Worm (Caenorhabditis elegans) whole organism, L1 larva: ENCODE data around the gene ecps-1.
A peak's percentile ranks its signal among the peaks of the same experiment; 100 is the strongest.

Experiments
- C04F5.9 ChIP-seq: sonication (generic microtip); optimal IDR thresholded peaks from 2 replicates; lab custom pipeline; 2016; ENCODE audit warnings: missing genetic modification characterization, missing compliant biosample characterization
- C16A3.4 ChIP-seq: fragments of 150-350 bp; optimal IDR thresholded peaks from 2 replicates; lab custom pipeline; 2014; ENCODE audit warnings: missing biosample characterization, missing genetic modification characterization
- F16B12.6 ChIP-seq: fragments of 150-350 bp; optimal IDR thresholded peaks from 2 replicates; lab custom pipeline; 2014; ENCODE audit warnings: missing biosample characterization, missing genetic modification characterization
- aha-1 ChIP-seq: fragments of 150-350 bp; optimal IDR thresholded peaks from 2 replicates; lab custom pipeline; 2014; ENCODE audit warnings: missing biosample characterization, missing genetic modification characterization
- efl-3 ChIP-seq: fragments of 200-800 bp; sonication (Bioruptor generic); optimal IDR thresholded peaks from 2 replicates; lab custom pipeline; 2018; ENCODE audit warnings: mild to moderate bottlenecking, missing genetic modification characterization, missing compliant biosample characterization
- egl-13 ChIP-seq: sonication (generic microtip); optimal IDR thresholded peaks from 2 replicates; lab custom pipeline; 2016; ENCODE audit warnings: missing genotype, missing genetic modification reagents, missing genetic modification characterization, missing compliant biosample characterization
- elt-3 ChIP-seq, 6 experiments: fragments of 150-350 bp in 1 of 6; sonication (generic microtip); optimal IDR thresholded peaks; 2 replicates each; lab custom pipeline; 2017 to 2018; ENCODE audit warnings: missing biosample characterization in 6 of 6, missing genetic modification characterization in 6 of 6, inconsistent platforms in 1 of 6
- ets-5 ChIP-seq: fragments of 200-800 bp; sonication (Bioruptor generic); IDR thresholded peaks from 2 replicates; pipeline ENCODE4 v1.3.6; 2022; ENCODE audit warnings: missing genetic modification characterization, missing compliant biosample characterization
- grh-1 ChIP-seq: fragments of 200-800 bp; sonication (Bioruptor generic); IDR thresholded peaks from 2 replicates; pipeline ENCODE4 v1.3.6; 2022; ENCODE audit warnings: missing genetic modification reagents, missing genetic modification characterization, missing compliant biosample characterization
- hlh-17 ChIP-seq: fragments of 200-800 bp; sonication (Bioruptor generic); optimal IDR thresholded peaks from 2 replicates; lab custom pipeline; 2018; ENCODE audit warnings: missing genetic modification characterization, mild to moderate bottlenecking, missing compliant biosample characterization, moderate library complexity, borderline replicate concordance
- hlh-4 ChIP-seq: sonication (generic microtip); optimal IDR thresholded peaks from 2 replicates; lab custom pipeline; 2016; ENCODE audit warnings: mild to moderate bottlenecking, missing genetic modification characterization, missing compliant biosample characterization
- irx-1 ChIP-seq: sonication (generic microtip); optimal IDR thresholded peaks from 2 replicates; lab custom pipeline; 2016; ENCODE audit warnings: missing genetic modification characterization, missing compliant biosample characterization
- isw-1 ChIP-seq: fragments of 200-800 bp; sonication (Bioruptor generic); IDR thresholded peaks from 2 replicates; pipeline ENCODE4 v1.3.6; 2022; ENCODE audit warnings: missing genetic modification characterization, missing compliant biosample characterization
- lin-14 ChIP-seq: fragments of 200-800 bp; sonication (Bioruptor generic); optimal IDR thresholded peaks from 2 replicates; lab custom pipeline; 2018; ENCODE audit warnings: mild to moderate bottlenecking, missing genetic modification characterization, moderate library complexity, missing compliant biosample characterization
- lin-15B ChIP-seq: fragments of 150-350 bp; sonication (generic microtip); optimal IDR thresholded peaks from 3 replicates; lab custom pipeline; 2014; ENCODE audit warnings: missing biosample characterization, missing genetic modification characterization
- lin-39 ChIP-seq: fragments of 150-350 bp; optimal IDR thresholded peaks from 2 replicates; lab custom pipeline; 2014; ENCODE audit warnings: missing biosample characterization, missing genetic modification reagents, missing genetic modification characterization
- lir-3 ChIP-seq: sonication (generic microtip); optimal IDR thresholded peaks from 2 replicates; lab custom pipeline; 2016; ENCODE audit warnings: mild to moderate bottlenecking, missing genetic modification characterization, moderate library complexity, missing compliant biosample characterization; ENCODE audit not compliant: poor library complexity
- lsy-2 ChIP-seq, 2 experiments: fragments of 150-350 bp; optimal IDR thresholded peaks; 2 replicates each; lab custom pipeline; 2014; ENCODE audit warnings: missing biosample characterization in 2 of 2, missing genetic modification characterization in 2 of 2
- mdl-1 ChIP-seq, 2 experiments: fragments of 150-350 bp; optimal IDR thresholded peaks; 2 replicates each; lab custom pipeline; 2014 to 2017; ENCODE audit warnings: missing biosample characterization in 2 of 2, missing genetic modification characterization in 2 of 2, inconsistent platforms in 1 of 2
- mef-2 ChIP-seq: fragments of 150-350 bp; optimal IDR thresholded peaks from 2 replicates; lab custom pipeline; 2014; ENCODE audit warnings: missing biosample characterization, missing genetic modification characterization
- mep-1 ChIP-seq: fragments of 150-350 bp; optimal IDR thresholded peaks from 2 replicates; lab custom pipeline; 2014; ENCODE audit warnings: missing biosample characterization, missing genetic modification characterization
- nhr-11 ChIP-seq: fragments of 150-350 bp; optimal IDR thresholded peaks from 2 replicates; lab custom pipeline; 2014; ENCODE audit warnings: missing biosample characterization, missing genetic modification characterization
- nhr-12 ChIP-seq: sonication (generic microtip); optimal IDR thresholded peaks from 2 replicates; lab custom pipeline; 2017; ENCODE audit warnings: missing biosample characterization, missing genetic modification characterization
- nhr-19 ChIP-seq: fragments of 200-800 bp; sonication (Bioruptor generic); conservative IDR thresholded peaks from 2 replicates; pipeline ENCODE4 v1.3.6; 2022; ENCODE audit warnings: missing genetic modification characterization, missing compliant biosample characterization
- nhr-237 ChIP-seq: fragments of 150-350 bp; optimal IDR thresholded peaks from 2 replicates; lab custom pipeline; 2014; ENCODE audit warnings: missing biosample characterization, missing genetic modification characterization
- nhr-28 ChIP-seq: fragments of 150-350 bp; optimal IDR thresholded peaks from 2 replicates; lab custom pipeline; 2014; ENCODE audit warnings: missing biosample characterization, missing genetic modification characterization
- nhr-71 ChIP-seq: sonication (generic microtip); optimal IDR thresholded peaks from 2 replicates; lab custom pipeline; 2016; ENCODE audit warnings: mild to moderate bottlenecking, missing genetic modification characterization, moderate library complexity, missing compliant biosample characterization
- nhr-77 ChIP-seq: fragments of 150-350 bp; optimal IDR thresholded peaks from 2 replicates; lab custom pipeline; 2014; ENCODE audit warnings: missing biosample characterization, missing genetic modification characterization
- nhr-85 ChIP-seq: sonication (generic microtip); peaks from one replicate; lab custom pipeline; 2016; ENCODE audit warnings: missing genetic modification characterization, inconsistent platforms, missing compliant biosample characterization
- nhr-90 ChIP-seq: sonication (generic microtip); optimal IDR thresholded peaks from 2 replicates; lab custom pipeline; 2016; ENCODE audit warnings: mild to moderate bottlenecking, missing genetic modification characterization, missing compliant biosample characterization; ENCODE audit not compliant: poor library complexity
- pax-3 ChIP-seq: fragments of 200-800 bp; sonication (Bioruptor generic); optimal IDR thresholded peaks from 2 replicates; lab custom pipeline; 2018; ENCODE audit warnings: mild to moderate bottlenecking, missing genetic modification characterization, moderate library complexity, missing compliant biosample characterization
- pqm-1 ChIP-seq: sonication (generic microtip); optimal IDR thresholded peaks from 3 replicates; lab custom pipeline; 2017; ENCODE audit warnings: missing biosample characterization, missing genetic modification characterization
- skn-1 ChIP-seq: fragments of 150-350 bp; optimal IDR thresholded peaks from 2 replicates; lab custom pipeline; 2014; ENCODE audit warnings: missing biosample characterization, missing genetic modification characterization
- snpc-4 ChIP-seq: fragments of 150-350 bp; optimal IDR thresholded peaks from 2 replicates; lab custom pipeline; 2014; ENCODE audit warnings: missing biosample characterization, missing genetic modification characterization
- snu-23 ChIP-seq: sonication (generic microtip); optimal IDR thresholded peaks from 2 replicates; lab custom pipeline; 2016; ENCODE audit warnings: missing genetic modification characterization, missing compliant biosample characterization
- sptf-1 ChIP-seq: fragments of 150-350 bp; optimal IDR thresholded peaks from 2 replicates; lab custom pipeline; 2014; ENCODE audit warnings: missing biosample characterization, missing genetic modification characterization
- sup-37 ChIP-seq: fragments of 200-800 bp; sonication (Bioruptor generic); optimal IDR thresholded peaks from 2 replicates; lab custom pipeline; 2018; ENCODE audit warnings: mild to moderate bottlenecking, missing genetic modification characterization, missing compliant biosample characterization
- swsn-7 ChIP-seq: sonication (generic microtip); optimal IDR thresholded peaks from 2 replicates; lab custom pipeline; 2016; ENCODE audit warnings: missing genetic modification characterization, missing compliant biosample characterization
- tbx-2 ChIP-seq: sonication (generic microtip); optimal IDR thresholded peaks from 2 replicates; lab custom pipeline; 2016; ENCODE audit warnings: missing genetic modification characterization, missing compliant biosample characterization
- unc-62 ChIP-seq: fragments of 150-350 bp; optimal IDR thresholded peaks from 2 replicates; lab custom pipeline; 2014; ENCODE audit warnings: missing biosample characterization, missing genetic modification reagents, missing genetic modification characterization
- unc-98 ChIP-seq: fragments of 200-800 bp; sonication (Bioruptor generic); IDR thresholded peaks from 2 replicates; pipeline ENCODE4 v1.3.6; 2022; ENCODE audit warnings: missing genetic modification characterization, missing compliant biosample characterization
- zag-1 ChIP-seq: fragments of 150-350 bp; optimal IDR thresholded peaks from 2 replicates; lab custom pipeline; 2014; ENCODE audit warnings: missing biosample characterization, missing genetic modification characterization
- ztf-4 ChIP-seq: fragments of 150-350 bp; optimal IDR thresholded peaks from 2 replicates; lab custom pipeline; 2014; ENCODE audit warnings: missing biosample characterization, missing genetic modification characterization

The ecps-1 gene

DNA sequence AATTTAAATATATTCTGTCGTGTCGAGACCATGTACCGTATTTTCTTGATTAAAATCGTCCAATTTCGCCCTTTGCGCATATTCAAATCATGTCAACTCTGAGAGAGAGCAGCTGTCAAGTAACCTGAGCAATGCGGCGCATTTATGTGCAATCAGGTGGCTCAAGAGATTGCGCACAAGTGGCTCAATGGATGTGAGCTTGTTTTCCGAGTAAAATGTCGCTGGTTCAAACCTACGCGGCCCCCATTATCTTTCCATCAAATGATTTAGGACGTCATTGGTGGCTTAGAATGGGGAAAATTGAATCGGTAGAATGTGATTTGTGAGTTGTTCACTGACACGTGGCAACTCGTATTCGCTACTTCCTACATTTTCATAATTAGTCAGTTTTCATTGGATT, 28.2 kb downstream of the ecps-1 start (continued):
- TF ChIP-seq sup-37 (no peak), aha-1 (tag; lab: Kevin White, UChicago) (no peak), nhr-28 (tag; lab: Kevin White, UChicago) (no peak), lsy-2 (tag; optimal IDR thresholded peaks at IDR 0.05; lab: Kevin White, UChicago) (peak; percentile 7 to 55), F16B12.6 (tag; lab: Kevin White, UChicago) (peak; percentile 17), unc-98 (GFP tag; lab: Robert Waterston, UW) (no peak; the same call in 1 of the 2 replicates), nhr-71 (tag; lab: Kevin White, UChicago) (peak; percentile 64), nhr-12 (tag; lab: Kevin White, UChicago) (no peak), nhr-85 (no peak), ets-5 (GFP tag; lab: Robert Waterston, UW) (no peak), mef-2 (no peak), skn-1 (tag; lab: Kevin White, UChicago) (no peak), tbx-2 (tag; lab: Kevin White, UChicago) (peak; percentile 3), mep-1 (tag; lab: Kevin White, UChicago) (no peak), C04F5.9 (no peak), elt-3 (tag; optimal IDR thresholded peaks at IDR 0.05; lab: Kevin White, UChicago) (no peak), egl-13 (tag; lab: Kevin White, UChicago) (no peak), swsn-7 (tag; lab: Kevin White, UChicago) (peak; percentile 55), ztf-4 (no peak), nhr-19 (GFP tag; lab: Robert Waterston, UW) (peak; percentile 44), nhr-90 (tag; lab: Kevin White, UChicago) (no peak), pax-3 (tag; lab: Kevin White, UChicago) (peak; percentile 39), nhr-77 (tag; lab: Kevin White, UChicago) (no peak), mdl-1 (tag; optimal IDR thresholded peaks at IDR 0.05; lab: Kevin White, UChicago) (peak in 1 of 2 experiments; percentile 21), nhr-237 (tag; lab: Kevin White, UChicago) (no peak), lir-3 (tag; lab: Kevin White, UChicago) (no peak), hlh-17 (GFP tag; lab: Kevin White, UChicago) (no peak), snpc-4 (tag; lab: Kevin White, UChicago) (no peak), snu-23 (GFP tag; lab: Kevin White, UChicago) (peak; percentile 34), pqm-1 (tag; lab: Kevin White, UChicago) (no peak), unc-62 (GFP tag; lab: Kevin White, UChicago) (no peak)

DNA sequence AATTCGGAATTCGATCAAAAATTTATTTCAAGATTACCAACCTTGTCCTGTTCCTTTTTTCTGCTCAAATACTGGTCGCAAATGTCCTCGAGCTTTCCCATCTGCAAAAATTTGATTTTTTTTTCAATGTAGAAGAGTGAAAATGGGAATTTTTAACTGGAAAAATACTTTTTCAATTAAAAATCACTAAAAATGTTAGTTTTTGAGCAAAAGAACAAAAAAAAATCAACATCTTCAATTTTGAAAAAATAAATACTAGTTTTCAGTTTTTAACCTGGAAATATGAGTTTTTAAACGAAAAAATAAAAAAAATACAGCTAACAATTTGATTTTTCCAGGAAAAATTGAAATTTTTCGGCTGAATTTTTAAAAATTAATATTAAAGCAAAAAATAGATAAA, 32.5 kb downstream of the ecps-1 start, which contains the start of gene prp-3:
Gene prp-3, minus strand, starts transcription at position 101 of the 400 bp plus-strand sequence.
- TF ChIP-seq nhr-71 (tag; lab: Kevin White, UChicago) (no peak), mef-2 (no peak), C04F5.9 (no peak), irx-1 (tag; lab: Kevin White, UChicago) (no peak), C16A3.4 (tag; lab: Kevin White, UChicago) (no peak), lin-15B (tag; lab: Kevin White, UChicago) (no peak), mep-1 (tag; lab: Kevin White, UChicago) (no peak), lin-14 (GFP tag; lab: Kevin White, UChicago) (no peak), nhr-12 (tag; lab: Kevin White, UChicago) (no peak), efl-3 (no peak), hlh-17 (GFP tag; lab: Kevin White, UChicago) (no peak), lin-39 (no peak), nhr-11 (tag; lab: Kevin White, UChicago) (no peak), sptf-1 (no peak), grh-1 (GFP tag; lab: Robert Waterston, UW) (no peak)

DNA sequence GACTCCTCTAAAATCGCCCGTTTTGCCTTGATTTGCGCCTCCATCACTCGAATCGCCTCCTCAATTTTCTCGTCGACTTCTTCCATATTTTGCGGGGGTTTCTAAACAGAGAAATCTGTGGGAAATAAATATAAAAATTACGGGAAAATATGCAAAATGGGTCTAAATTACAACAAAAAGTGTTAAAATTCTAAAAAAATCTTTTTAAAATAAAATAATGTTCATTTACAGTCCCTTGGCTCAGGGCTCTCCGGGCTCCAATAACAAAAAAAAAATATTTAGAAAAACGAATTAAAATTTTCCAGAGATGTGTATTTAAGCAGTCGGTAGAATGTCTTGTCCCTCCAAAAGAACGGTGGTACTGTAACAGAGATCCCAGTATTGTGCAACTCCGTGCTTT, 36.4 kb downstream of the ecps-1 start, which contains the start of gene M03C11.6:
Gene M03C11.6, minus strand, starts transcription at position 101 of the 400 bp plus-strand sequence.
- no peak for TF ChIP-seq isw-1 (GFP tag; lab: Robert Waterston, UW)
- TF ChIP-seq zag-1 (tag; lab: Kevin White, UChicago): no peak
- no peak for TF ChIP-seq hlh-4
